Fruit fly (Drosophila melanogaster) whole organism, adult: ENCODE measurements around the gene VhaM9.7-c.

ENCODE experiments used
- CG11617 ChIP-seq: fragments of 200-800 bp; sonication (Bioruptor generic); optimal IDR thresholded peaks from 2 replicates; lab custom pipeline; 2017; ENCODE audit warnings: mild to moderate bottlenecking, missing biosample characterization, missing genetic modification reagents, missing genetic modification characterization
- CG12768 ChIP-seq: fragments of 200-800 bp; sonication (Bioruptor generic); optimal IDR thresholded peaks from 2 replicates; lab custom pipeline; 2017; ENCODE audit warnings: missing biosample characterization, missing genetic modification characterization, mild to moderate bottlenecking, moderate library complexity, missing genetic modification reagents
- CG14711 ChIP-seq: fragments of 200-800 bp; sonication (Bioruptor generic); optimal IDR thresholded peaks from 2 replicates; lab custom pipeline; 2018; ENCODE audit warnings: missing biosample characterization, mild to moderate bottlenecking, missing genetic modification characterization, moderate library complexity
- CG1620 ChIP-seq: fragments of 200-800 bp; sonication (Bioruptor generic); optimal IDR thresholded peaks from 2 replicates; lab custom pipeline; 2016; ENCODE audit warnings: missing biosample characterization, missing genetic modification characterization
- CG33017 ChIP-seq: fragments of 200-800 bp; sonication (Bioruptor generic); optimal IDR thresholded peaks from 2 replicates; lab custom pipeline; 2018; ENCODE audit warnings: missing biosample characterization, mild to moderate bottlenecking, missing genetic modification characterization, moderate library complexity
- CG5204 ChIP-seq: fragments of 200-800 bp; sonication (Bioruptor generic); optimal IDR thresholded peaks from 2 replicates; lab custom pipeline; 2016; ENCODE audit warnings: missing biosample characterization, missing genetic modification characterization
- CG7045 ChIP-seq: fragments of 200-800 bp; sonication (Bioruptor generic); optimal IDR thresholded peaks from 2 replicates; lab custom pipeline; 2017; ENCODE audit warnings: missing biosample characterization, mild to moderate bottlenecking, missing genetic modification characterization
- CG7101 ChIP-seq: fragments of 200-800 bp; sonication (Bioruptor generic); optimal IDR thresholded peaks from 2 replicates; lab custom pipeline; 2018; ENCODE audit warnings: missing biosample characterization, mild to moderate bottlenecking, missing genetic modification characterization, moderate library complexity
- Clk ChIP-seq: fragments of 200-800 bp; sonication (Bioruptor generic); optimal IDR thresholded peaks from 2 replicates; lab custom pipeline; 2017; ENCODE audit warnings: missing biosample characterization, missing genetic modification characterization
- Crg-1 ChIP-seq: fragments of 200-800 bp; sonication (Bioruptor generic); optimal IDR thresholded peaks from 2 replicates; lab custom pipeline; 2016; ENCODE audit warnings: missing biosample characterization, missing genetic modification characterization
- Hr96 ChIP-seq: fragments of 200-800 bp; sonication (Bioruptor generic); optimal IDR thresholded peaks from 2 replicates; lab custom pipeline; 2016; ENCODE audit warnings: missing biosample characterization, missing genetic modification characterization
- Mnt ChIP-seq: fragments of 200-800 bp; sonication (Bioruptor generic); optimal IDR thresholded peaks from 2 replicates; lab custom pipeline; 2016; ENCODE audit warnings: missing biosample characterization, mild to moderate bottlenecking, missing genetic modification characterization
- bab1 ChIP-seq: fragments of 200-800 bp; sonication (Bioruptor generic); optimal IDR thresholded peaks from 3 replicates; lab custom pipeline; 2019; ENCODE audit warnings: missing biosample characterization, mild to moderate bottlenecking, missing genetic modification characterization, moderate library complexity
- cic ChIP-seq: fragments of 200-800 bp; sonication (Bioruptor generic); optimal IDR thresholded peaks from 2 replicates; lab custom pipeline; 2017; ENCODE audit warnings: missing biosample characterization, mild to moderate bottlenecking, missing genetic modification characterization, moderate library complexity
- cnc ChIP-seq, 2 experiments: fragments of >200 bp; optimal IDR thresholded peaks; 2 replicates each; lab custom pipeline; 2017
- kay ChIP-seq: fragments of 200-800 bp; sonication (Bioruptor generic); peaks from one replicate; lab custom pipeline; 2016; ENCODE audit warnings: missing biosample characterization, missing genetic modification characterization, borderline replicate concordance
- ovo ChIP-seq: fragments of 200-800 bp; sonication (Bioruptor generic); optimal IDR thresholded peaks from 2 replicates; lab custom pipeline; 2016; ENCODE audit warnings: missing biosample characterization, missing genetic modification characterization
- pad ChIP-seq: fragments of 200-800 bp; sonication (Bioruptor generic); optimal IDR thresholded peaks from 3 replicates; lab custom pipeline; 2017; ENCODE audit warnings: missing biosample characterization, missing genetic modification characterization, mild to moderate bottlenecking, moderate library complexity, missing genetic modification reagents
- tj ChIP-seq: fragments of 200-800 bp; sonication (Bioruptor generic); optimal IDR thresholded peaks from 3 replicates; lab custom pipeline; 2017; ENCODE audit warnings: missing biosample characterization, mild to moderate bottlenecking, missing genetic modification characterization, moderate library complexity
- toe ChIP-seq: fragments of 200-800 bp; sonication (Bioruptor generic); optimal IDR thresholded peaks from 2 replicates; lab custom pipeline; 2016; ENCODE audit warnings: missing biosample characterization, missing genetic modification characterization

The VhaM9.7-c gene

DNA sequence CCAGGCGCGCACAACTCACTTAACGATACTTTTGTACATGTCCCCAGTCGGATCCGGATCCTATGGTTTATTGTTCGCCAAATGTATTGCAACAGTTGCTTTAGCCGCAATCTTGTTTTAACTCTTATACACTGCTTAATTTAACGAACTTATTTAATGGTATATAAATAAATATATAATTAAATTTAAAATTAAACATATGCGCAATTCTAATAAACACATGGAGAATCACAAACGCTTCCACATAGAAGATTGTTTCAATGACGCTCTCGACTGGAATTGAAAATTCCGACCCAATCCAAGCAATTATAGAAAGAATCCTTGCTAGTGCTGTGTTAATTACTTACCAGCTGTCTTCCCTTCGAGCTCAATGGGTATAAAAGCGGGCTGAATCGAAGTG lies 45.5 kb downstream of the VhaM9.7-c start, which contains the start of gene Akh:
Gene Akh (plus strand): TSS at position 301 of the 400 bp plus-strand sequence.
- TF ChIP-seq CG7101 (tag; lab: Kevin White, UChicago) (no peak), kay (GFP tag; lab: Kevin White, UChicago) (no peak), CG33017 (tag; lab: Kevin White, UChicago) (no peak), toe (no peak), CG1620 (no peak), Clk (no peak), bab1 (GFP tag; lab: Kevin White, UChicago) (no peak), tj (GFP tag; lab: Kevin White, UChicago) (no peak), CG7045 (GFP tag; lab: Kevin White, UChicago) (no peak), Crg-1 (GFP tag; lab: Kevin White, UChicago) (no peak), Hr96 (GFP tag; lab: Kevin White, UChicago) (no peak), CG5204 (GFP tag; lab: Kevin White, UChicago) (no peak), cic (GFP tag; lab: Kevin White, UChicago) (no peak), CG12768 (no peak), Mnt (GFP tag; lab: Kevin White, UChicago) (no peak), CG14711 (tag; lab: Kevin White, UChicago) (no peak), cnc (optimal IDR thresholded peaks at IDR 0.05; lab: Kevin White, UChicago) (no peak), pad (GFP tag; lab: Kevin White, UChicago) (no peak), CG11617 (GFP tag; lab: Kevin White, UChicago) (no peak)

DNA sequence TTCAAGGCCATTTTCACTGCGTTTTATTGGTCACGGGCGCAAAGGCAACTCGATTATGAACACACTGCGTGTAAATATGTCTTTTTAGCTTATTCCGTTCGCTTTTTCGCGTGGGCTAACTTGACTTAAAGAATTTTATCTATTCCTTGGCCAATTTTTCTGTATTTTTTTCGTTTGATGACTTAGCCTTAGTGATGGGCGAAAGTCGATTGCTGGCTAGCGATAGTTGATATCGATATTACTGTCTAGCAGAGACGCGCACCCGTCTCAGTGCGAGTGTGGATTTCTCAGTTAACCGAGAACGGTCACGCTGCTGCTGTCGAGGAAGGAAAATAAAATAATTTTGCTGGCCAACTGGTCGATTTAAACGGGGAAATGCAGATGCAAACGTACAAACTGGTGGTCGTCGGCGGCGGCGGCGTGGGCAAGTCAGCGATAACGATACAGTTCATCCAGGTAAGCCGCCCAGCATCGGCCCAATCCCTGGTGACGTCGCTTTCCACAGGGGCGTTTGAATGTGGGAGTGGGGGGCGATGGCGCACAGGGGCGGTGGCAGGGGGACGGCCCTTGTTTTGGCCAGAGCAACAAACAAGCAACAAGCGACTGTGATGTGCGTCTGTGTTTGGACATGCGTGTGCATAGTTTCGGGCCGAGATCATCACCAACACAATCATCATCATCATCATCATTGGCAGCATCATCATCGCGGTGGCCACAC lies 47.7 kb downstream of the VhaM9.7-c start, which contains the start of the genes Rop and Ras64B:
Gene Rop (minus strand): TSS at position 193 of the 718 bp plus-strand sequence.
Gene Ras64B (plus strand): TSS at position 273 of the 718 bp plus-strand sequence.
- peak; percentile 21 for TF ChIP-seq CG7101 (tag; lab: Kevin White, UChicago)
- TF ChIP-seq CG14711 (tag; lab: Kevin White, UChicago) = peak; percentile 12
- TF ChIP-seq CG1620 = peak; percentile 54
- TF ChIP-seq CG11617 (GFP tag; lab: Kevin White, UChicago) = peak; percentile 35
- TF ChIP-seq ovo = no peak
- TF ChIP-seq CG33017 (tag; lab: Kevin White, UChicago) = peak; percentile 24
- TF ChIP-seq CG12768 = no peak
- TF ChIP-seq bab1 (GFP tag; lab: Kevin White, UChicago) = peak; percentile 75
- TF ChIP-seq Mnt (GFP tag; lab: Kevin White, UChicago) = peak; percentile 36
